Fruit fly (Drosophila melanogaster): ENCODE results near the gene CG42495.

The CG42495 gene

DNA sequence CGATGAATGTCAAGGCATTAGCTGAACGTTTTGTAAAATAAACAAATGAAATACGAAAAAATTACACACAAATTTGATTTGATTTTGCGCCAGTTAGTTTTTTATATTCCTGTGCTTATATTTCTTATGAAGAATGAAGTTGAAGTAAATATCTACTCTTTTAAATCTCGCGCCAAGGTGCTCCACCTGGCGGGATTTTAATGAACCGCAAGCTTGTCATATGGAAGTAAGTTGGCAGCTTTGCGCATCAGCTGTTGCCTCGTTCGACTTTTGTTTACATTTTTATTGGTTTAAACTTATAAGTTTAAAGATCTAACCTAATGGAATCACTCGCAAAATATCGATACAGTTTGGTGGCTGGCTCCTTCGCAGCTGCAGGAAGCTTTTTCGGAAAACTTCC is at the start of gene CG42495:
CG42495 (plus strand) TSS at position 247 of the 400 bp plus-strand sequence.
- TF ChIP-seq D1 (tag; optimal IDR thresholded peaks at IDR 0.05) (peak; percentile 47), gl (tag; optimal IDR thresholded peaks at IDR 0.05) (no peak)

DNA sequence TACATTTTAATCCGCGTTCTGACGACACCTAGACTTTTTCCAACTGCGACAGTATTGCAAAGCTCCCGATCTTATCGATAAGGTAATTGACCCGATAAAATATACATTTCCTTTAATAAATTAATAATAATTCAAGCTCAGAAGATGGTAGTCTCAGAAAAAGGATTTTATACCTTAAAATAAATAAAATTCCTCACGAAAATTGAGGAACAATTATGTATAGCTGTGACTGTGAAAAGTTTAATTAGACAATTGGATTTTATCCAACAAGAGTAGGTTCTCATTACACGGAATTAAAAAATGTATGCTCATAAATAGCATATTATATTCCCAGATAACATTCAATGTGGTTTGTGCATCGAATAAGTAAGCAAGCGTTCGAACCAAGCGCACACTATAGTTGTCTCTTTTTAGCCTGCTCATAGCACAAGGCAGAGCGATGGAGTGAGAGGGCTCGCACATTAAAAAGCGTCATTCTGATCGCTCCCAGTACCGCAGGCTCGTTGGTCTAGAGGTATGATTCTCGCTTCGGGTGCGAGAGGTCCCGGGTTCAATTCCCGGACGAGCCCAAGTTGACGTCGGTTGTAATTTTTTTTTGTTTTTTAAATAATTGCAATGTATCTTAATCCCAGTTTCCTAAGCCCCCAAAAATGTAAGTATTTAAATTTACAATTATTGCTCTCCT is 49.1 kb upstream of the CG42495 start, which contains the start of the genes CG13380 and CG4174:
CG13380 (minus strand) TSS at position 51 of the 685 bp plus-strand sequence.
CG4174 (minus strand) TSS at position 51 of the 685 bp plus-strand sequence.
- TF ChIP-seq CG4496 (GFP tag; IDR thresholded peaks at IDR 0.05), result no peak
- TF ChIP-seq Ets98B (GFP tag; IDR thresholded peaks at IDR 0.05), result no peak
- TF ChIP-seq fd96Ca (GFP tag; IDR thresholded peaks at IDR 0.05), result no peak
- TF ChIP-seq CG13204 (GFP tag; optimal IDR thresholded peaks at IDR 0.05), result no peak
- no peak for TF ChIP-seq Pif1B (GFP tag; optimal IDR thresholded peaks at IDR 0.05)
- peak; percentile 85 for TF ChIP-seq D1 (tag; optimal IDR thresholded peaks at IDR 0.05)
- no peak for TF ChIP-seq CG32121 (GFP tag; IDR thresholded peaks at IDR 0.05)
- no peak for TF ChIP-seq CG14655 (GFP tag; optimal IDR thresholded peaks at IDR 0.05)
- TF ChIP-seq CG9948 (tag; optimal IDR thresholded peaks at IDR 0.05), result no peak
- no peak for TF ChIP-seq rn (GFP tag; IDR thresholded peaks at IDR 0.05)
- peak; percentile 31; the same call in 1 of the 2 replicates for TF ChIP-seq CG12605 (GFP tag; IDR thresholded peaks at IDR 0.05)

DNA sequence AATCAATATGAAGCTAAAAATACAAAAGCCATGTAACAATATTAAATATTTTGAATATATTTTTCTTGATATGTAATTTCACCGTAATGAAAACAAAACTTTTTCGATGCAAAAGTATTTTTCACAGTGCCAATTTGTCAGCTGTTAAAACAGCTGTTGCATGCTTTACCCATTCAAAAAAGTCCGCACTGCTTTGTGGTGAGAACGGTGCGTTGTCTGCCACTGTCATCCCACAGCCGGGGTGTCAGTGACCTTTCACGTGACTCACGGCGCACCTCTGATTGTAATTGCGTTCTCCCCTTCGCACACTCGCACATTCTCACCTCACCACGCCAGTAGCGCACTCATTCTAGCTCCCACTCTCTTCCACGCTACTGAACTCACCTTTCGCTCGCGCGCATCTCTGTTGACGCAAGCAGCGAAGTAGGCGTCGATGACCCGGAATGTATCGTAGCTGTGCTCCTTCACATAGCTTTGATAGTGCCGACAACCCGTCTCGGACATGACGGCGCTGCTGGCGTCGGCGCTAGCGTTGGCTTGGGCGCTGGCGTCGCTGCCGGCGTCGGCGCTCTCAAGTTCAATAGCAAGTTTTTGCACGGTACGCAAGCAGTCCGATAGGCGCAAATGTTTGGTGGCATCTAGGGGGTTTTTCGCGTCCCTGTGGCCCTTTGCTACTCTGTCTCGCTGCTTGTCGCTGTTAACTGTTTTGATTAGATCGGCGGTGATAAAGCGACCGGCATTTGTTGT is 46.0 kb upstream of the CG42495 start:
- TF ChIP-seq CG8301 (tag; optimal IDR thresholded peaks at IDR 0.05) (peak; percentile 58), Pif1B (GFP tag; optimal IDR thresholded peaks at IDR 0.05) (no peak), gl (tag; optimal IDR thresholded peaks at IDR 0.05) (no peak), Snoo (tag; optimal IDR thresholded peaks at IDR 0.05) (peak; percentile 50), CG17806 (tag; optimal IDR thresholded peaks at IDR 0.05) (peak; percentile 28), fd96Ca (GFP tag; IDR thresholded peaks at IDR 0.05) (no peak; the same call in 2 of the 3 replicates), CG4496 (GFP tag; IDR thresholded peaks at IDR 0.05) (peak; percentile 35; the same call in 1 of the 3 replicates), Ets98B (GFP tag; IDR thresholded peaks at IDR 0.05) (peak; percentile 48; the same call in 1 of the 2 replicates), CG13204 (GFP tag; optimal IDR thresholded peaks at IDR 0.05) (peak; percentile 14), CG9948 (tag; optimal IDR thresholded peaks at IDR 0.05) (peak; percentile 11), CG15710 (tag; optimal IDR thresholded peaks at IDR 0.05) (no peak), CG8159 (tag; optimal IDR thresholded peaks at IDR 0.05) (peak; percentile 26), Pif1A (GFP tag; optimal IDR thresholded peaks at IDR 0.05) (no peak), EcR (GFP tag; optimal IDR thresholded peaks at IDR 0.05) (peak; percentile 100), CG34367 (tag; optimal IDR thresholded peaks at IDR 0.05) (no peak), CG32121 (GFP tag; IDR thresholded peaks at IDR 0.05) (no peak), rn (GFP tag; IDR thresholded peaks at IDR 0.05) (no peak), CG14655 (GFP tag; optimal IDR thresholded peaks at IDR 0.05) (peak; percentile 52), CG12605 (GFP tag; IDR thresholded peaks at IDR 0.05) (no peak), D1 (tag; optimal IDR thresholded peaks at IDR 0.05) (no peak), CG10348 (GFP tag; IDR thresholded peaks at IDR 0.05) (0 out of 2 replicates have a peak, but pooled peaks have one; percentile 27)

DNA sequence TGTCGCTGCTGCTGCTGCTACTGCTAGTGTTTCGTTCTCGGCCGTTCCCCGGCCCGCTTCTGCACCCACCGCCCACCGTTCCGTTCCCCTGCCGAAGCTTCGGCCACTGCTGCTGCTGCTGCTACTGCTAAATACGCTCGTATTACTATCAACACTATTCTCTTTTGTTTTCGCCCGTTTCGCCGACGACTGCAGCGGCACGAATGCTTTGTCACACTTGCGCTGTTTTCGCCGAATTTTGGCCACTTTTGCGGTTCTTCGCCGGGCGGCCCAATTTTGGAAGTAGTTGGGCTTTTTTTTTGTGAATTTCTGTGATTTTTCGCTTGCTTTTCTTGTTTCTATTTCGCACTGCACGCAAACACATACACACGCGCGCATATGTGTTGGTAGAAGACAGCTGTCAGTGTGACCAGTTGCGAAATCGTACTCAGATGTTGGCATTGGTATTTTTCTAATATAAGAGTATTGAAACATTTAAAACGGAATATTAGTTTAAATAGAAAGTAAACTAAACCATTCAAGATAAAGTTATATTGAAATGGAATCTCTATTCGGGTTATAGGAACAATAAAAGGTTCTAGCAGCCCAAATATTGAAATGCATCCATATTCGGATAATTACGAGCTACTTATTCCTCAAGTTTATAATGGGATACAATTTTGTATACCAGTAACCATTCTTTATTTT is 45.3 kb upstream of the CG42495 start, which contains the start of gene not:
not (minus strand) TSS at position 395 of the 687 bp plus-strand sequence.
- TF ChIP-seq CG8159 (tag; optimal IDR thresholded peaks at IDR 0.05) (no peak), CG34367 (tag; optimal IDR thresholded peaks at IDR 0.05) (no peak), CG14655 (GFP tag; optimal IDR thresholded peaks at IDR 0.05) (peak; percentile 20), EcR (GFP tag; optimal IDR thresholded peaks at IDR 0.05) (no peak), rn (GFP tag; IDR thresholded peaks at IDR 0.05) (no peak), CG12605 (GFP tag; IDR thresholded peaks at IDR 0.05) (0 out of 2 replicates have a peak, but pooled peaks have one; percentile 5), CG4496 (GFP tag; IDR thresholded peaks at IDR 0.05) (peak; percentile 9; the same call in 1 of the 3 replicates), gl (tag; optimal IDR thresholded peaks at IDR 0.05) (no peak), CG13204 (GFP tag; optimal IDR thresholded peaks at IDR 0.05) (peak; percentile 41), CG8301 (tag; optimal IDR thresholded peaks at IDR 0.05) (no peak)

DNA sequence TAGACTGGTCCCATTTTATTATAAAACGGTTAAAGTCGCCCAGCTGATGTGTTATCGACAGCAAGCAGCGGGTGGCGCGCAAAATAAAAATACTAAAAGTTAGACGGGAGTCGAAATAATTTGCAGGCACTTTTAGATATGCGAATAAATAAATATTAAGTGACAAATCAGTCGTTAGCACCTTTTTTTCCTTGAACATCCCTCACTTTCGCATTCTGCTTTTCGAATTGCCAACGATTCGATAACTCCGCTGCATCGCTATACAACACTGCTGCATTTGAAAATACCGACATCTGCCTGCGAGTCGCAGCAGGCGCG is 44.8 kb upstream of the CG42495 start, which contains the start of gene bora:
bora (plus strand) TSS at position 271 of the 318 bp plus-strand sequence.
- TF ChIP-seq CG10348 (GFP tag; IDR thresholded peaks at IDR 0.05) (no peak), CG14655 (GFP tag; optimal IDR thresholded peaks at IDR 0.05) (no peak), CG8301 (tag; optimal IDR thresholded peaks at IDR 0.05) (no peak), CG12605 (GFP tag; IDR thresholded peaks at IDR 0.05) (no peak), Snoo (tag; optimal IDR thresholded peaks at IDR 0.05) (no peak), CG4496 (GFP tag; IDR thresholded peaks at IDR 0.05) (no peak), CG15710 (tag; optimal IDR thresholded peaks at IDR 0.05) (no peak), rn (GFP tag; IDR thresholded peaks at IDR 0.05) (no peak), CG32121 (GFP tag; IDR thresholded peaks at IDR 0.05) (no peak), Pif1B (GFP tag; optimal IDR thresholded peaks at IDR 0.05) (no peak), D1 (tag; optimal IDR thresholded peaks at IDR 0.05) (no peak), EcR (GFP tag; optimal IDR thresholded peaks at IDR 0.05) (no peak), CG17806 (tag; optimal IDR thresholded peaks at IDR 0.05) (no peak), CG34367 (tag; optimal IDR thresholded peaks at IDR 0.05) (no peak), fd96Ca (GFP tag; IDR thresholded peaks at IDR 0.05) (no peak), Ets98B (GFP tag; IDR thresholded peaks at IDR 0.05) (no peak), Pif1A (GFP tag; optimal IDR thresholded peaks at IDR 0.05) (no peak), CG9948 (tag; optimal IDR thresholded peaks at IDR 0.05) (no peak), gl (tag; optimal IDR thresholded peaks at IDR 0.05) (no peak)
